Fruit fly (Drosophila melanogaster) whole organism, embryonic: Measurements from ENCODE around the gene TBC1d7.

Experiments
- CG10321 ChIP-seq: fragments of 200-800 bp; sonication (Bioruptor generic); IDR thresholded peaks from 2 replicates; pipeline ENCODE4 v1.3.6; 2022; ENCODE audit warnings: missing biosample characterization, missing genetic modification characterization
- CG10654 ChIP-seq: fragments of 200-800 bp; sonication (Bioruptor generic); optimal IDR thresholded peaks from 2 replicates; lab custom pipeline; 2016; ENCODE audit warnings: missing biosample characterization, missing genetic modification characterization
- CG13624 ChIP-seq: fragments of 200-800 bp; sonication (Bioruptor generic); optimal IDR thresholded peaks from 2 replicates; lab custom pipeline; 2016; ENCODE audit warnings: missing biosample characterization, missing genetic modification characterization
- CG15073 ChIP-seq: fragments of 200-800 bp; sonication (Bioruptor generic); optimal IDR thresholded peaks from 2 replicates; lab custom pipeline; 2016; ENCODE audit warnings: missing biosample characterization, missing genetic modification characterization
- CG1602 ChIP-seq: fragments of 200-800 bp; sonication (Bioruptor generic); optimal IDR thresholded peaks from 3 replicates; lab custom pipeline; 2016; ENCODE audit warnings: missing biosample characterization, missing genetic modification characterization
- CG17802 ChIP-seq: fragments of 200-800 bp; sonication (Bioruptor generic); optimal IDR thresholded peaks from 2 replicates; lab custom pipeline; 2018; ENCODE audit warnings: missing biosample characterization, mild to moderate bottlenecking, missing genetic modification characterization, moderate library complexity
- CG18619 ChIP-seq: fragments of 200-800 bp; sonication (Bioruptor generic); optimal IDR thresholded peaks from 3 replicates; lab custom pipeline; 2017; ENCODE audit warnings: missing biosample characterization, mild to moderate bottlenecking, missing genetic modification characterization
- CG2678 ChIP-seq: fragments of 200-800 bp; sonication (Bioruptor generic); optimal IDR thresholded peaks from 3 replicates; lab custom pipeline; 2019; ENCODE audit warnings: missing biosample characterization, mild to moderate bottlenecking, missing genetic modification characterization, moderate library complexity
- CG2712 ChIP-seq: fragments of 200-800 bp; optimal IDR thresholded peaks from 3 replicates; lab custom pipeline; 2019; ENCODE audit warnings: missing biosample characterization, mild to moderate bottlenecking, missing genetic modification characterization, moderate library complexity
- CG30020 ChIP-seq: fragments of 200-800 bp; optimal IDR thresholded peaks from 2 replicates; lab custom pipeline; 2019; ENCODE audit warnings: missing biosample characterization, mild to moderate bottlenecking, missing genetic modification characterization, moderate library complexity
- CG31365 ChIP-seq: fragments of 200-800 bp; sonication (Bioruptor generic); optimal IDR thresholded peaks from 2 replicates; lab custom pipeline; 2018; ENCODE audit warnings: missing biosample characterization, mild to moderate bottlenecking, missing genetic modification characterization
- CG3281 ChIP-seq: fragments of 200-800 bp; sonication (Bioruptor generic); optimal IDR thresholded peaks from 3 replicates; lab custom pipeline; 2017; ENCODE audit warnings: missing biosample characterization, mild to moderate bottlenecking, missing genetic modification characterization
- CG34376 ChIP-seq: fragments of 200-800 bp; sonication (Bioruptor generic); optimal IDR thresholded peaks from 2 replicates; lab custom pipeline; 2018; ENCODE audit warnings: missing biosample characterization, mild to moderate bottlenecking, missing genetic modification characterization
- CG3847 ChIP-seq: fragments of 200-800 bp; sonication (Bioruptor generic); IDR thresholded peaks from 2 replicates; pipeline ENCODE4 v1.3.6; 2022; ENCODE audit warnings: missing biosample characterization, missing genetic modification characterization
- CG4617 ChIP-seq: fragments of 200-800 bp; sonication (Bioruptor generic); optimal IDR thresholded peaks from 3 replicates; lab custom pipeline; 2016; ENCODE audit warnings: missing biosample characterization, missing genetic modification characterization, borderline replicate concordance
- CG4854 ChIP-seq: fragments of 200-800 bp; sonication (Bioruptor generic); optimal IDR thresholded peaks from 2 replicates; lab custom pipeline; 2016; ENCODE audit warnings: missing biosample characterization, missing genetic modification characterization, inconsistent platforms
- CG7556 ChIP-seq: fragments of 200-800 bp; sonication (Bioruptor generic); optimal IDR thresholded peaks from 2 replicates; lab custom pipeline; 2017; ENCODE audit warnings: missing biosample characterization, mild to moderate bottlenecking, missing genetic modification characterization
- CG7786 ChIP-seq: fragments of 200-800 bp; sonication (Bioruptor generic); optimal IDR thresholded peaks from 2 replicates; lab custom pipeline; 2016; ENCODE audit warnings: missing biosample characterization, missing genetic modification characterization
- CG7987 ChIP-seq: fragments of 200-800 bp; sonication (Bioruptor generic); optimal IDR thresholded peaks from 2 replicates; lab custom pipeline; 2018; ENCODE audit warnings: missing biosample characterization, mild to moderate bottlenecking, missing genetic modification characterization, moderate library complexity
- CG8765 ChIP-seq: fragments of 200-800 bp; sonication (Bioruptor generic); IDR thresholded peaks from 2 replicates; pipeline ENCODE4 v1.3.6; 2022; ENCODE audit warnings: missing biosample characterization, missing genetic modification characterization
- CG9609 ChIP-seq: fragments of 200-800 bp; sonication (Bioruptor generic); optimal IDR thresholded peaks from 3 replicates; lab custom pipeline; 2016; ENCODE audit warnings: missing biosample characterization, missing genetic modification characterization
- CG9876 ChIP-seq: fragments of 200-800 bp; sonication (Bioruptor generic); optimal IDR thresholded peaks from 2 replicates; lab custom pipeline; 2016; ENCODE audit warnings: missing biosample characterization, missing genetic modification characterization
- CoRest ChIP-seq: fragments of 200-800 bp; sonication (Bioruptor generic); optimal IDR thresholded peaks from 3 replicates; lab custom pipeline; 2018; ENCODE audit warnings: missing biosample characterization, mild to moderate bottlenecking, missing genetic modification characterization, moderate library complexity
- D ChIP-seq, 2 experiments: fragments of 200-800 bp in 1 of 2; fragments of >200 bp in 1 of 2; sonication (Bioruptor generic) in 1 of 2; optimal IDR thresholded peaks; 2 replicates in 1 of 2; 3 replicates in 1 of 2; lab custom pipeline; 2017; ENCODE audit warnings: mild to moderate bottlenecking in 1 of 2, missing biosample characterization in 1 of 2, missing genetic modification characterization in 1 of 2, missing genetic modification reagents in 1 of 2
- Doc3 ChIP-seq: fragments of 200-800 bp; sonication (Bioruptor generic); IDR thresholded peaks from 3 replicates; pipeline ENCODE4 v1.3.6; 2022; ENCODE audit warnings: missing biosample characterization, missing genetic modification characterization; ENCODE audit not compliant: partially characterized antibody
- HLH4C ChIP-seq: fragments of 200-800 bp; sonication (Bioruptor generic); IDR thresholded peaks from 3 replicates; pipeline ENCODE4 v1.3.6; 2022; ENCODE audit warnings: missing biosample characterization, missing genetic modification characterization; ENCODE audit not compliant: partially characterized antibody
- Kr ChIP-seq: fragments of 200-800 bp; sonication (Bioruptor generic); optimal IDR thresholded peaks from 2 replicates; lab custom pipeline; 2017; ENCODE audit warnings: missing biosample characterization, mild to moderate bottlenecking, missing genetic modification characterization
- Lhr ChIP-seq: fragments of 200-800 bp; sonication (Bioruptor generic); optimal IDR thresholded peaks from 3 replicates; lab custom pipeline; 2017; ENCODE audit warnings: mild to moderate bottlenecking, missing biosample characterization, missing genetic modification reagents, missing genetic modification characterization
- Ssrp ChIP-seq: fragments of 200-800 bp; sonication (Bioruptor generic); optimal IDR thresholded peaks from 2 replicates; lab custom pipeline; 2018; ENCODE audit warnings: missing biosample characterization, mild to moderate bottlenecking, missing genetic modification characterization, moderate library complexity
- Tbp ChIP-seq: fragments of >200 bp; optimal IDR thresholded peaks from 2 replicates; lab custom pipeline; 2018; ENCODE audit warnings: missing biosample characterization, missing genetic modification characterization
- aop ChIP-seq: fragments of 200-800 bp; sonication (Bioruptor generic); IDR thresholded peaks from 2 replicates; pipeline ENCODE4 v1.3.6; 2022; ENCODE audit warnings: missing biosample characterization, missing genetic modification characterization
- bigmax ChIP-seq: fragments of 200-800 bp; sonication (Bioruptor generic); optimal IDR thresholded peaks from 2 replicates; lab custom pipeline; 2018; ENCODE audit warnings: missing biosample characterization, mild to moderate bottlenecking, missing genetic modification characterization
- bsh ChIP-seq, 2 experiments: fragments of 200-800 bp; sonication (Bioruptor generic); optimal IDR thresholded peaks; 2 replicates each; lab custom pipeline; 2017 to 2018; ENCODE audit warnings: mild to moderate bottlenecking in 2 of 2, missing biosample characterization in 2 of 2, missing genetic modification characterization in 2 of 2, moderate library complexity in 1 of 2
- chif ChIP-seq, 2 experiments: fragments of 200-800 bp; sonication (Bioruptor generic); optimal IDR thresholded peaks; 3 replicates each; lab custom pipeline; 2016; ENCODE audit warnings: missing biosample characterization in 2 of 2, missing genetic modification characterization in 2 of 2
- dan ChIP-seq: fragments of 200-800 bp; sonication (Bioruptor generic); IDR thresholded peaks from 2 replicates; pipeline ENCODE4 v1.3.6; 2022; ENCODE audit warnings: missing biosample characterization, missing genetic modification characterization
- dimm ChIP-seq: fragments of 200-800 bp; sonication (Bioruptor generic); IDR thresholded peaks from 2 replicates; pipeline ENCODE4 v1.3.6; 2022; ENCODE audit warnings: missing biosample characterization, missing genetic modification characterization
- hkb ChIP-seq, 2 experiments: fragments of 200-800 bp in 1 of 2; fragments of >200 bp in 1 of 2; sonication (Bioruptor generic) in 1 of 2; IDR thresholded peaks in 1 of 2; optimal IDR thresholded peaks in 1 of 2; 2 replicates each; pipeline versions ENCODE4 v1.3.6 to Lab custom; 2017 to 2022; ENCODE audit warnings: missing biosample characterization in 1 of 2, missing genetic modification characterization in 1 of 2
- jumu ChIP-seq: fragments of 200-800 bp; sonication (Bioruptor generic); optimal IDR thresholded peaks from 3 replicates; lab custom pipeline; 2016; ENCODE audit warnings: missing biosample characterization, missing genetic modification characterization
- lbe ChIP-seq: fragments of 200-800 bp; sonication (Bioruptor generic); optimal IDR thresholded peaks from 2 replicates; lab custom pipeline; 2016; ENCODE audit warnings: missing biosample characterization, mild to moderate bottlenecking, missing genetic modification characterization
- maf-S ChIP-seq: fragments of 200-800 bp; sonication (Bioruptor generic); optimal IDR thresholded peaks from 2 replicates; lab custom pipeline; 2016; ENCODE audit warnings: missing biosample characterization, missing genetic modification characterization
- nerfin-2 ChIP-seq: fragments of 200-800 bp; sonication (Bioruptor generic); IDR thresholded peaks from 2 replicates; pipeline ENCODE4 v1.3.6; 2022; ENCODE audit warnings: missing biosample characterization, missing genetic modification characterization; ENCODE audit not compliant: partially characterized antibody
- sd ChIP-seq: fragments of 200-800 bp; sonication (Bioruptor generic); optimal IDR thresholded peaks from 3 replicates; lab custom pipeline; 2018; ENCODE audit warnings: missing biosample characterization, mild to moderate bottlenecking, missing genetic modification characterization, moderate library complexity
- sima ChIP-seq: fragments of 200-800 bp; sonication (Bioruptor generic); optimal IDR thresholded peaks from 2 replicates; lab custom pipeline; 2016; ENCODE audit warnings: missing biosample characterization, missing genetic modification characterization
- slp2 ChIP-seq: fragments of 200-800 bp; sonication (Bioruptor generic); optimal IDR thresholded peaks from 2 replicates; lab custom pipeline; 2016; ENCODE audit warnings: missing biosample characterization, missing genetic modification characterization
- so ChIP-seq: fragments of 200-800 bp; sonication (Bioruptor generic); IDR thresholded peaks from 3 replicates; pipeline ENCODE4 v1.3.6; 2022; ENCODE audit warnings: missing biosample characterization, missing genetic modification characterization
- tup ChIP-seq: fragments of 200-800 bp; sonication (Bioruptor generic); optimal IDR thresholded peaks from 2 replicates; lab custom pipeline; 2016; ENCODE audit warnings: missing biosample characterization, mild to moderate bottlenecking, missing genetic modification characterization, moderate library complexity
- twi ChIP-seq: fragments of 200-800 bp; optimal IDR thresholded peaks from 2 replicates; lab custom pipeline; 2019; ENCODE audit warnings: missing biosample characterization, mild to moderate bottlenecking, missing genetic modification characterization, moderate library complexity
- usp ChIP-seq: fragments of >200 bp; optimal IDR thresholded peaks from 2 replicates; lab custom pipeline; 2017; ENCODE audit warnings: missing biosample characterization, missing genetic modification characterization

Gene TBC1d7

dm6 chr3R:24161173-24161811, at the start of gene TBC1d7, which contains the start of gene Myo95E (continued):
- TF ChIP-seq CG13624 (GFP tag; lab: Kevin White, UChicago), result peak; percentile 55
- peak; percentile 68 for TF ChIP-seq dan (GFP tag; lab: Robert Waterston, UW)
- peak; percentile 76 for TF ChIP-seq CG4617 (GFP tag; lab: Kevin White, UChicago)
- TF ChIP-seq jumu (GFP tag; lab: Kevin White, UChicago), result no peak
- TF ChIP-seq Tbp, result no peak
- TF ChIP-seq CG2712 (tag; lab: Kevin White, UChicago), result peak; percentile 94
- peak; percentile 49; the same call in 1 of the 2 replicates for TF ChIP-seq aop (GFP tag; lab: Robert Waterston, UW)
- peak; percentile 86 for TF ChIP-seq CG3281 (GFP tag; lab: Kevin White, UChicago)
- peak; percentile 62 for TF ChIP-seq twi (tag; lab: Kevin White, UChicago)
- no peak for TF ChIP-seq CG9876 (GFP tag; lab: Kevin White, UChicago)
- TF ChIP-seq CG4854 (GFP tag; lab: Kevin White, UChicago), result peak; percentile 68
- TF ChIP-seq CoRest, result peak; percentile 93
- peak; percentile 91 for TF ChIP-seq dimm (GFP tag; lab: Robert Waterston, UW)
- no peak for TF ChIP-seq bigmax
- peak; percentile 86 for TF ChIP-seq CG1602 (GFP tag; lab: Kevin White, UChicago)
- peak; percentile 86 for TF ChIP-seq Ssrp (tag; lab: Kevin White, UChicago)
- peak; percentile 15 for TF ChIP-seq CG7786 (GFP tag; lab: Kevin White, UChicago)
- no peak for TF ChIP-seq D (optimal IDR thresholded peaks at IDR 0.05; lab: Kevin White, UChicago)
- peak; percentile 74 for TF ChIP-seq D (GFP tag; optimal IDR thresholded peaks at IDR 0.05; lab: Kevin White, UChicago)
- no peak for TF ChIP-seq nerfin-2 (GFP tag; lab: Robert Waterston, UW)
- peak; percentile 92 for TF ChIP-seq CG2678 (tag; lab: Kevin White, UChicago)
- TF ChIP-seq sima (GFP tag; lab: Kevin White, UChicago), result no peak
- peak; percentile 78 for TF ChIP-seq CG8765
- TF ChIP-seq chif (GFP tag; optimal IDR thresholded peaks at IDR 0.05; lab: Kevin White, UChicago), result peak in 1 of 2 experiments; percentile 43
- TF ChIP-seq CG10654 (GFP tag; lab: Kevin White, UChicago), result peak; percentile 73
- peak; percentile 38 for TF ChIP-seq CG17802 (tag; lab: Kevin White, UChicago)
- TF ChIP-seq CG15073, result peak; percentile 28
- peak; percentile 17 for TF ChIP-seq maf-S
- peak; percentile 74 for TF ChIP-seq CG34376 (GFP tag; lab: Kevin White, UChicago)
- peak; percentile 84 for TF ChIP-seq CG7556 (GFP tag; lab: Kevin White, UChicago)
- TF ChIP-seq CG18619 (GFP tag; lab: Kevin White, UChicago), result peak; percentile 77
- TF ChIP-seq sd (tag; lab: Kevin White, UChicago), result no peak
- peak; percentile 57; the same call in 2 of the 3 replicates for TF ChIP-seq Doc3 (GFP tag; lab: Robert Waterston, UW)
- peak; percentile 93 for TF ChIP-seq so (GFP tag; lab: Robert Waterston, UW)
- no peak for TF ChIP-seq slp2 (GFP tag; lab: Kevin White, UChicago)
- peak; percentile 77 for TF ChIP-seq CG7987 (GFP tag; lab: Kevin White, UChicago)
- TF ChIP-seq usp, result no peak
- peak; percentile 18 for TF ChIP-seq CG9609 (GFP tag; lab: Kevin White, UChicago)
- peak; percentile 55; the same call in 1 of the 3 replicates for TF ChIP-seq HLH4C (GFP tag; lab: Robert Waterston, UW)
- peak; percentile 86 for TF ChIP-seq lbe (GFP tag; lab: Kevin White, UChicago)
- no peak for TF ChIP-seq CG31365 (tag; lab: Kevin White, UChicago)
- peak; percentile 52 for TF ChIP-seq tup
- peak; percentile 75 for TF ChIP-seq CG30020
- no peak for TF ChIP-seq Kr (GFP tag; lab: Kevin White, UChicago)
- TF ChIP-seq Lhr (GFP tag; lab: Kevin White, UChicago), result no peak
- peak; percentile 69 for TF ChIP-seq CG10321 (GFP tag; lab: Robert Waterston, UW)
- peak; percentile 23 to 89 for TF ChIP-seq bsh (GFP tag; optimal IDR thresholded peaks at IDR 0.05; lab: Kevin White, UChicago)
- no peak for TF ChIP-seq hkb (optimal IDR thresholded peaks at IDR 0.05; lab: Kevin White, UChicago)
- peak; percentile 92 for TF ChIP-seq hkb (GFP tag; IDR thresholded peaks at IDR 0.05; lab: Robert Waterston, UW)
- TF ChIP-seq CG3847 (GFP tag; lab: Robert Waterston, UW), result peak; percentile 87
